Fruit fly (Drosophila melanogaster) whole organism, prepupa: ENCODE results near the gene FER.

Experiments used
- Blimp-1 ChIP-seq: fragments of 200-800 bp; sonication (Bioruptor generic); optimal IDR thresholded peaks from 3 replicates; lab custom pipeline; 2017; ENCODE audit warnings: missing biosample characterization, missing genetic modification characterization, mild to moderate bottlenecking, moderate library complexity, missing genetic modification reagents
- CG10631 ChIP-seq: fragments of 200-800 bp; sonication (Bioruptor generic); optimal IDR thresholded peaks from 2 replicates; lab custom pipeline; 2016; ENCODE audit warnings: missing biosample characterization, missing genetic modification characterization
- CG10669 ChIP-seq: fragments of 200-800 bp; sonication (Bioruptor generic); optimal IDR thresholded peaks from 3 replicates; lab custom pipeline; 2018; ENCODE audit warnings: missing biosample characterization, mild to moderate bottlenecking, missing genetic modification characterization, moderate library complexity
- CG11762 ChIP-seq: fragments of 200-800 bp; sonication (Bioruptor generic); optimal IDR thresholded peaks from 3 replicates; lab custom pipeline; 2016; ENCODE audit warnings: missing biosample characterization, missing genetic modification characterization; ENCODE audit not compliant: insufficient read depth
- CG11902 ChIP-seq: fragments of 200-800 bp; sonication (Bioruptor generic); optimal IDR thresholded peaks from 3 replicates; lab custom pipeline; 2016; ENCODE audit warnings: missing biosample characterization, missing genetic modification characterization
- CG15336 ChIP-seq: fragments of 200-800 bp; sonication (Bioruptor generic); IDR thresholded peaks from 2 replicates; pipeline ENCODE4 v1.3.6; 2022; ENCODE audit warnings: missing biosample characterization, missing genetic modification characterization
- CG1621 ChIP-seq: fragments of 200-800 bp; sonication (Bioruptor generic); optimal IDR thresholded peaks from 3 replicates; lab custom pipeline; 2018; ENCODE audit warnings: missing biosample characterization, mild to moderate bottlenecking, missing genetic modification characterization
- CG16779 ChIP-seq: fragments of 200-800 bp; sonication (Bioruptor generic); optimal IDR thresholded peaks from 3 replicates; lab custom pipeline; 2017; ENCODE audit warnings: missing biosample characterization, mild to moderate bottlenecking, missing genetic modification characterization
- CG3032 ChIP-seq: fragments of 200-800 bp; optimal IDR thresholded peaks from 2 replicates; lab custom pipeline; 2019; ENCODE audit warnings: missing biosample characterization, mild to moderate bottlenecking, missing genetic modification characterization, moderate library complexity
- CG31627 ChIP-seq: fragments of 200-800 bp; sonication (Bioruptor generic); optimal IDR thresholded peaks from 3 replicates; lab custom pipeline; 2016; ENCODE audit warnings: missing biosample characterization, missing genetic modification characterization
- CG34406 ChIP-seq: fragments of 200-800 bp; sonication (Bioruptor generic); optimal IDR thresholded peaks from 3 replicates; lab custom pipeline; 2016; ENCODE audit warnings: missing biosample characterization, missing genetic modification characterization
- CG6163 ChIP-seq: fragments of 200-800 bp; sonication (Bioruptor generic); IDR thresholded peaks from 3 replicates; pipeline ENCODE4 v1.3.6; 2022; ENCODE audit warnings: missing biosample characterization, missing genetic modification characterization
- CG6276 ChIP-seq: fragments of 200-800 bp; sonication (Bioruptor generic); optimal IDR thresholded peaks from 2 replicates; lab custom pipeline; 2017; ENCODE audit warnings: missing biosample characterization, mild to moderate bottlenecking, missing genetic modification characterization
- CG6808 ChIP-seq: fragments of 200-800 bp; sonication (Bioruptor generic); optimal IDR thresholded peaks from 3 replicates; lab custom pipeline; 2017; ENCODE audit warnings: missing biosample characterization, missing genetic modification characterization, mild to moderate bottlenecking, moderate library complexity, missing genetic modification reagents
- CG7368 ChIP-seq: fragments of 200-800 bp; sonication (Bioruptor generic); optimal IDR thresholded peaks from 3 replicates; lab custom pipeline; 2016; ENCODE audit warnings: missing biosample characterization, missing genetic modification characterization
- CG8119 ChIP-seq: fragments of 200-800 bp; sonication (Bioruptor generic); IDR thresholded peaks from 3 replicates; pipeline ENCODE4 v1.3.6; 2022; ENCODE audit warnings: missing biosample characterization, missing genetic modification characterization
- CG8632 ChIP-seq: fragments of 200-800 bp; sonication (Bioruptor generic); optimal IDR thresholded peaks from 3 replicates; lab custom pipeline; 2016; ENCODE audit warnings: missing biosample characterization, missing genetic modification characterization
- Eip75B ChIP-seq: fragments of 200-800 bp; sonication (Bioruptor generic); optimal IDR thresholded peaks from 3 replicates; lab custom pipeline; 2016; ENCODE audit warnings: missing biosample characterization, missing genetic modification characterization
- Eip78C ChIP-seq: fragments of 200-800 bp; sonication (Bioruptor generic); peaks from one replicate; lab custom pipeline; 2016; ENCODE audit warnings: missing biosample characterization, missing genetic modification characterization
- Eip93F ChIP-seq: fragments of 200-800 bp; sonication (Bioruptor generic); optimal IDR thresholded peaks from 2 replicates; lab custom pipeline; 2016; ENCODE audit warnings: missing biosample characterization, mild to moderate bottlenecking, missing genetic modification characterization
- Ets21C ChIP-seq: fragments of 200-800 bp; sonication (Bioruptor generic); optimal IDR thresholded peaks from 3 replicates; lab custom pipeline; 2016; ENCODE audit warnings: missing biosample characterization, missing genetic modification characterization
- Ets96B ChIP-seq: fragments of 200-800 bp; optimal IDR thresholded peaks from 2 replicates; lab custom pipeline; 2019; ENCODE audit warnings: missing biosample characterization, mild to moderate bottlenecking, missing genetic modification characterization, moderate library complexity
- Hr38 ChIP-seq: sonication (Bioruptor generic); optimal IDR thresholded peaks from 2 replicates; lab custom pipeline; 2016; ENCODE audit warnings: missing biosample characterization, missing genetic modification characterization
- Hr39 ChIP-seq: fragments of 200-800 bp; sonication (Bioruptor generic); optimal IDR thresholded peaks from 2 replicates; lab custom pipeline; 2016; ENCODE audit warnings: missing biosample characterization, missing genetic modification characterization
- Met ChIP-seq: fragments of 200-800 bp; sonication (Bioruptor generic); optimal IDR thresholded peaks from 3 replicates; lab custom pipeline; 2016; ENCODE audit warnings: missing biosample characterization, missing genetic modification characterization
- Smox ChIP-seq: fragments of 200-800 bp; sonication (Bioruptor generic); optimal IDR thresholded peaks from 3 replicates; lab custom pipeline; 2016; ENCODE audit warnings: missing biosample characterization, missing genetic modification characterization
- Sox102F ChIP-seq: fragments of 200-800 bp; sonication (Bioruptor generic); optimal IDR thresholded peaks from 2 replicates; lab custom pipeline; 2016; ENCODE audit warnings: missing biosample characterization, mild to moderate bottlenecking, missing genetic modification characterization
- Sox15 ChIP-seq: fragments of 200-800 bp; sonication (Bioruptor generic); optimal IDR thresholded peaks from 3 replicates; lab custom pipeline; 2016; ENCODE audit warnings: missing biosample characterization, missing genetic modification characterization
- achi ChIP-seq: fragments of 200-800 bp; sonication (Bioruptor generic); optimal IDR thresholded peaks from 3 replicates; lab custom pipeline; 2016; ENCODE audit warnings: missing biosample characterization, missing genetic modification characterization
- acj6 ChIP-seq: fragments of 200-800 bp; sonication (Bioruptor generic); optimal IDR thresholded peaks from 3 replicates; lab custom pipeline; 2016; ENCODE audit warnings: missing biosample characterization, missing genetic modification characterization
- dac ChIP-seq: fragments of 200-800 bp; sonication (Bioruptor generic); optimal IDR thresholded peaks from 2 replicates; lab custom pipeline; 2017; ENCODE audit warnings: missing biosample characterization, mild to moderate bottlenecking, missing genetic modification characterization
- dsx ChIP-seq: fragments of 200-800 bp; optimal IDR thresholded peaks from 3 replicates; lab custom pipeline; 2019; ENCODE audit warnings: missing biosample characterization, mild to moderate bottlenecking, missing genetic modification characterization, moderate library complexity; ENCODE audit not compliant: poor library complexity, severe bottlenecking
- esn ChIP-seq: fragments of 200-800 bp; sonication (Bioruptor generic); optimal IDR thresholded peaks from 2 replicates; lab custom pipeline; 2016; ENCODE audit warnings: missing biosample characterization, mild to moderate bottlenecking, missing genetic modification characterization, moderate library complexity
- fd85E ChIP-seq: fragments of 200-800 bp; sonication (Bioruptor generic); optimal IDR thresholded peaks from 3 replicates; lab custom pipeline; 2016; ENCODE audit warnings: missing biosample characterization, missing genetic modification characterization
- fkh ChIP-seq: fragments of 200-800 bp; sonication (Bioruptor generic); optimal IDR thresholded peaks from 3 replicates; lab custom pipeline; 2017; ENCODE audit warnings: missing biosample characterization, mild to moderate bottlenecking, missing genetic modification characterization, moderate library complexity
- lz ChIP-seq: fragments of 200-800 bp; sonication (Bioruptor generic); optimal IDR thresholded peaks from 3 replicates; lab custom pipeline; 2016; ENCODE audit warnings: missing biosample characterization, missing genetic modification characterization
- net ChIP-seq: fragments of 200-800 bp; sonication (Bioruptor generic); optimal IDR thresholded peaks from 3 replicates; lab custom pipeline; 2016; ENCODE audit warnings: missing biosample characterization, missing genetic modification characterization
- salr ChIP-seq, 2 experiments: fragments of 200-800 bp; sonication (Bioruptor generic); optimal IDR thresholded peaks; 3 replicates each; lab custom pipeline; 2016 to 2018; ENCODE audit warnings: missing biosample characterization in 2 of 2, missing genetic modification characterization in 2 of 2, mild to moderate bottlenecking in 1 of 2
- svp ChIP-seq: fragments of 200-800 bp; sonication (Bioruptor generic); peaks from one replicate; lab custom pipeline; 2016; ENCODE audit warnings: missing biosample characterization, missing genetic modification characterization
- vri ChIP-seq: fragments of 200-800 bp; sonication (Bioruptor generic); optimal IDR thresholded peaks from 3 replicates; lab custom pipeline; 2016; ENCODE audit warnings: missing biosample characterization, mild to moderate bottlenecking, missing genetic modification characterization

Gene FER

DNA sequence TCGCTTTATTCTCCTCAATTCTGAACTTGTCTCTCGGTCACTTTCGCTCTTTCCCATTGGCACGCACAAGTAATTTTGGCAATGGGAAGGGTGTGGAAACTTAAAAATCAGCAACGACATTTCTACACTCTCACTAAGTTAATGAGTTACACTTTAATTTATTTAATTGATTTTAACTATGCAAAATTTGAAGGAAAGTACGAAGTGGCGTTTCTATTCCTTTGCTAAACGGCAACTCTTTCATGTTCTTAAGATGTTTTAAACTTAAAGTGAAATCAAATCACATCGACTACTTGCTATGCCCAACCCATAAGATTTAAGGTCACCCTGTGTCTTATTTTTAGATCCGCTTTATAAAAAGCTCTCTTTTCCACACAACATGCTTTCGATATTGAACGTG is 23.9 kb downstream of the FER start (continued):
- peak; percentile 53; the same call in 1 of the 2 replicates for TF ChIP-seq CG15336 (GFP tag; lab: Robert Waterston, UW)
- no peak for TF ChIP-seq fd85E
- TF ChIP-seq CG16779 (tag; lab: Kevin White, UChicago): no peak
- TF ChIP-seq Eip93F (GFP tag; lab: Kevin White, UChicago): no peak
- no peak for TF ChIP-seq acj6 (GFP tag; lab: Kevin White, UChicago)
- no peak for TF ChIP-seq Sox102F (GFP tag; lab: Kevin White, UChicago)
- no peak for TF ChIP-seq CG7368
- TF ChIP-seq CG1621 (tag; lab: Kevin White, UChicago): no peak
- TF ChIP-seq Sox15 (GFP tag; lab: Kevin White, UChicago): no peak
- no peak for TF ChIP-seq lz (GFP tag; lab: Kevin White, UChicago)
- TF ChIP-seq CG6163: no peak
- TF ChIP-seq svp: no peak
- no peak for TF ChIP-seq CG11762
- no peak for TF ChIP-seq CG10631 (GFP tag; lab: Kevin White, UChicago)
- no peak for TF ChIP-seq Hr38 (GFP tag; lab: Kevin White, UChicago)
- TF ChIP-seq CG34406 (GFP tag; lab: Kevin White, UChicago): no peak
- no peak for TF ChIP-seq Ets96B
- TF ChIP-seq Ets21C (GFP tag; lab: Kevin White, UChicago): no peak
- TF ChIP-seq esn (GFP tag; lab: Kevin White, UChicago): no peak
- no peak for TF ChIP-seq Eip75B (GFP tag; lab: Kevin White, UChicago)

dm6 chr3R:9365893-9366500 is 28.3 kb downstream of the FER start:
- TF ChIP-seq vri (GFP tag; lab: Kevin White, UChicago): peak; percentile 76
- TF ChIP-seq CG6808 (GFP tag; lab: Kevin White, UChicago): peak; percentile 2
- TF ChIP-seq Blimp-1 (GFP tag; lab: Kevin White, UChicago): no peak
- TF ChIP-seq CG8119 (GFP tag; lab: Robert Waterston, UW): no peak
- peak; percentile 39 for TF ChIP-seq Eip78C (GFP tag; lab: Kevin White, UChicago)
- TF ChIP-seq Eip93F (GFP tag; lab: Kevin White, UChicago): peak; percentile 32
- TF ChIP-seq, all 60 proteins: peak for 4

DNA sequence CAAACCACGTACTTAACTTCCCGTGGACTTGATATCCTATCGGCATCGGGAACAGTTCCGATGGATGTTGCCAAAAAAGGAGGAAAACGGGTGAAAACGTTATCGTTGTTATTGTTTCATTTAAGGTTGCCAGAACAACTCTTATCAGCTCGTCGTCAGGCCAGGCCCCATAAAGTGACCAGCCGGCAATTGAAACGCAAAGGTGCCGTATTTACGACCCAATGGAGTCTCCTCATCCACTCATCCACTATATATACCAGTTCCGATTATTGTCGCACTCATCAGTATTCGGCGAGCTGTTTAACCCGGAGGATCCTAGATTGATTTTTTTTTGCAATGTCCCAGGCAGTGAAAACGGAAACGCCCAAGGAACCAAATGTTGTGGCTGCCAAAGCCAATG is 29.2 kb downstream of the FER start, which contains the start of gene Srr:
Gene Srr (plus strand): TSS at position 278 of the 400 bp plus-strand sequence.
- no peak for TF ChIP-seq dac (GFP tag; lab: Kevin White, UChicago)
- peak; percentile 94 for TF ChIP-seq svp
- TF ChIP-seq Smox (GFP tag; lab: Kevin White, UChicago): no peak
- no peak for TF ChIP-seq Ets21C (GFP tag; lab: Kevin White, UChicago)
- TF ChIP-seq CG8632 (GFP tag; lab: Kevin White, UChicago): no peak
- no peak for TF ChIP-seq Hr39 (GFP tag; lab: Kevin White, UChicago)
- TF ChIP-seq lz (GFP tag; lab: Kevin White, UChicago): no peak

dm6 chr3R:9363066-9363719 is 31.2 kb downstream of the FER start, which contains the start of gene CG18473:
Gene CG18473 (plus strand): TSS chr3R:9363305.
- peak; percentile 65 for TF ChIP-seq Eip78C (GFP tag; lab: Kevin White, UChicago)
- no peak for TF ChIP-seq achi (GFP tag; lab: Kevin White, UChicago)
- no peak for TF ChIP-seq Met (GFP tag; lab: Kevin White, UChicago)
- TF ChIP-seq Eip75B (GFP tag; lab: Kevin White, UChicago): no peak
- no peak for TF ChIP-seq CG6163
- no peak for TF ChIP-seq CG6808 (GFP tag; lab: Kevin White, UChicago)
- TF ChIP-seq CG10631 (GFP tag; lab: Kevin White, UChicago): no peak
- no peak for TF ChIP-seq net (GFP tag; lab: Kevin White, UChicago)
- peak; percentile 93 for TF ChIP-seq svp
- no peak for TF ChIP-seq CG3032 (tag; lab: Kevin White, UChicago)
- TF ChIP-seq CG1621 (tag; lab: Kevin White, UChicago): no peak
- TF ChIP-seq Hr38 (GFP tag; lab: Kevin White, UChicago): no peak
- no peak for TF ChIP-seq salr (GFP tag; optimal IDR thresholded peaks at IDR 0.05; lab: Kevin White, UChicago)
- no peak for TF ChIP-seq CG31627 (GFP tag; lab: Kevin White, UChicago)
- TF ChIP-seq CG11902 (GFP tag; lab: Kevin White, UChicago): no peak
- no peak for TF ChIP-seq dac (GFP tag; lab: Kevin White, UChicago)
- no peak for TF ChIP-seq CG10669 (GFP tag; lab: Kevin White, UChicago)
- TF ChIP-seq CG15336 (GFP tag; lab: Robert Waterston, UW): no peak
- peak; percentile 10 for TF ChIP-seq fkh (GFP tag; lab: Kevin White, UChicago)
- TF ChIP-seq dsx (GFP tag; lab: Kevin White, UChicago): no peak
- no peak for TF ChIP-seq lz (GFP tag; lab: Kevin White, UChicago)
- TF ChIP-seq CG6276 (GFP tag; lab: Kevin White, UChicago): no peak
